In genomic region chrIII:8986872-8987271, ce11 we compare ENCODE assay signal across 4 worm cellular contexts.
TF ChIP-seq lines count a peak whose summit lies in the region.

No protein-coding gene starts in this region.

TF ChIP-seq in whole organism, L1 larva, 84 proteins besides CTCF, POLR2A, EP300 and RAD21 (continued from another document):
- TF ChIP-seq efl-1 (optimal IDR thresholded peaks at IDR 0.05; lab: Kevin White, UChicago) (no peak), efl-1 (GFP tag; optimal IDR thresholded peaks at IDR 0.05 in 1 of 2; lab: Kevin White, UChicago) (peak in 1 of 2 experiments; percentile 39), pax-3 (tag; optimal IDR thresholded peaks at IDR 0.05; lab: Kevin White, UChicago) (peak; percentile 37), snu-23 (GFP tag; optimal IDR thresholded peaks at IDR 0.05; lab: Kevin White, UChicago) (peak; percentile 53), mdl-1 (tag; optimal IDR thresholded peaks at IDR 0.05; lab: Kevin White, UChicago) (peak in 1 of 2 experiments; percentile 55), nhr-19 (GFP tag; conservative IDR thresholded peaks at IDR 0.05; lab: Robert Waterston, UW) (0 out of 2 replicates have a peak, but pooled peaks have one; percentile 4), tbx-2 (tag; optimal IDR thresholded peaks at IDR 0.05; lab: Kevin White, UChicago) (peak; percentile 47), nhr-71 (tag; optimal IDR thresholded peaks at IDR 0.05; lab: Kevin White, UChicago) (peak; percentile 69), dsc-1 (tag; optimal IDR thresholded peaks at IDR 0.05; lab: Kevin White, UChicago) (peak; percentile 67), nhr-85 (tag; lab: Kevin White, UChicago) (peak; percentile 88), C16A3.4 (tag; optimal IDR thresholded peaks at IDR 0.05; lab: Kevin White, UChicago) (peak; percentile 8)
TF ChIP-seq in whole organism, L1 larva: peak in this region for 17.

TF ChIP-seq in whole organism, L2 larva, 48 proteins besides CTCF, POLR2A, EP300 and RAD21 (continued from another document):
- TF ChIP-seq nhr-25 (tag; optimal IDR thresholded peaks at IDR 0.05; lab: Kevin White, UChicago), result peak; percentile 85
- peak; percentile 65 for TF ChIP-seq sma-3 (GFP tag; optimal IDR thresholded peaks at IDR 0.05; lab: Kevin White, UChicago)
- no peak for TF ChIP-seq ztf-4 (tag; optimal IDR thresholded peaks at IDR 0.05; lab: Kevin White, UChicago)
- TF ChIP-seq mdl-1 (tag; optimal IDR thresholded peaks at IDR 0.05; lab: Kevin White, UChicago), result peak in 1 of 2 experiments; percentile 41
- TF ChIP-seq fos-1 (tag; optimal IDR thresholded peaks at IDR 0.05; lab: Kevin White, UChicago), result peak; percentile 64
- TF ChIP-seq lin-13 (GFP tag; optimal IDR thresholded peaks at IDR 0.05; lab: Kevin White, UChicago), result peak; percentile 21
- peak; percentile 36 for TF ChIP-seq egl-27 (tag; optimal IDR thresholded peaks at IDR 0.05; lab: Kevin White, UChicago)

TF ChIP-seq in whole organism, L3 larva, 47 proteins besides CTCF, POLR2A, EP300 and RAD21 (continued from another document):
- peak; percentile 3 for TF ChIP-seq unc-62 (GFP tag; optimal IDR thresholded peaks at IDR 0.05; lab: Kevin White, UChicago)
- TF ChIP-seq nhr-237 (tag; optimal IDR thresholded peaks at IDR 0.05; lab: Kevin White, UChicago), result no peak
- no peak for TF ChIP-seq unc-39 (tag; optimal IDR thresholded peaks at IDR 0.05; lab: Kevin White, UChicago)
- no peak for TF ChIP-seq ceh-28 (tag; optimal IDR thresholded peaks at IDR 0.05; lab: Kevin White, UChicago)
- TF ChIP-seq elt-1 (tag; optimal IDR thresholded peaks at IDR 0.05; lab: Kevin White, UChicago), result no peak
- TF ChIP-seq elt-2 (tag; optimal IDR thresholded peaks at IDR 0.05; lab: Kevin White, UChicago), result peak; percentile 4
- no peak for TF ChIP-seq lin-15B (tag; optimal IDR thresholded peaks at IDR 0.05; lab: Kevin White, UChicago)

TF ChIP-seq in whole organism, L4 larva, 104 proteins besides CTCF, POLR2A, EP300 and RAD21 (continued from another document):
- TF ChIP-seq ceh-62 (tag; optimal IDR thresholded peaks at IDR 0.05; lab: Kevin White, UChicago) (no peak), cey-2 (tag; optimal IDR thresholded peaks at IDR 0.05; lab: Kevin White, UChicago; ENCODE audit: borderline replicate concordance, insufficient read depth) (peak; percentile 70), mes-2 (tag; optimal IDR thresholded peaks at IDR 0.05; lab: Kevin White, UChicago; ENCODE audit: poor library complexity, severe bottlenecking) (no peak), spr-3 (GFP tag; optimal IDR thresholded peaks at IDR 0.05; lab: Kevin White, UChicago) (no peak), ZK546.5 (tag; optimal IDR thresholded peaks at IDR 0.05; lab: Kevin White, UChicago) (no peak), dve-1 (tag; optimal IDR thresholded peaks at IDR 0.05; lab: Kevin White, UChicago; ENCODE audit: insufficient read depth) (peak; percentile 69), attf-4 (tag; optimal IDR thresholded peaks at IDR 0.05; lab: Kevin White, UChicago) (no peak), dmd-8 (GFP tag; IDR thresholded peaks at IDR 0.05; lab: Robert Waterston, UW) (no peak), lin-15B (tag; optimal IDR thresholded peaks at IDR 0.05; lab: Kevin White, UChicago) (no peak), skn-1 (tag; optimal IDR thresholded peaks at IDR 0.05; lab: Kevin White, UChicago) (no peak), nhr-41 (GFP tag; IDR thresholded peaks at IDR 0.05; lab: Robert Waterston, UW) (no peak), sdz-12 (GFP tag; optimal IDR thresholded peaks at IDR 0.05; lab: Kevin White, UChicago) (no peak), nhr-11 (tag; optimal IDR thresholded peaks at IDR 0.05; lab: Kevin White, UChicago) (no peak), nhr-42 (GFP tag; IDR thresholded peaks at IDR 0.05; lab: Robert Waterston, UW) (no peak), mxl-2 (GFP tag; conservative IDR thresholded peaks at IDR 0.05; lab: Robert Waterston, UW) (no peak), mdt-29 (GFP tag; IDR thresholded peaks at IDR 0.05; lab: Robert Waterston, UW) (no peak), madf-9 (GFP tag; conservative IDR thresholded peaks at IDR 0.05; lab: Robert Waterston, UW) (no peak), snpc-4 (tag; optimal IDR thresholded peaks at IDR 0.05; lab: Kevin White, UChicago) (no peak), set-16 (GFP tag; IDR thresholded peaks at IDR 0.05; lab: Robert Waterston, UW) (no peak), daf-16 (GFP tag; optimal IDR thresholded peaks at IDR 0.05; lab: Kevin White, UChicago) (no peak), daf-16 (tag; optimal IDR thresholded peaks at IDR 0.05; lab: Kevin White, UChicago) (no peak), F10B5.3 (tag; optimal IDR thresholded peaks at IDR 0.05; lab: Kevin White, UChicago) (no peak), nhr-28 (tag; optimal IDR thresholded peaks at IDR 0.05; lab: Kevin White, UChicago) (peak; percentile 49), nhr-48 (tag; optimal IDR thresholded peaks at IDR 0.05; lab: Kevin White, UChicago) (peak; percentile 63), zfp-2 (tag; optimal IDR thresholded peaks at IDR 0.05; lab: Kevin White, UChicago) (no peak), hlh-30 (tag; optimal IDR thresholded peaks at IDR 0.05; lab: Kevin White, UChicago; ENCODE audit: insufficient read depth) (peak; percentile 70), T26A8.4 (GFP tag; IDR thresholded peaks at IDR 0.05; lab: Robert Waterston, UW) (no peak), ceh-82 (tag; optimal IDR thresholded peaks at IDR 0.05; lab: Kevin White, UChicago) (no peak), zip-11 (GFP tag; IDR thresholded peaks at IDR 0.05; lab: Robert Waterston, UW) (no peak), lsy-2 (tag; optimal IDR thresholded peaks at IDR 0.05; lab: Kevin White, UChicago) (peak; percentile 14 to 54), ama-1 (optimal IDR thresholded peaks at IDR 0.05; lab: Kevin White, UChicago) (no peak), F37D6.2 (tag; optimal IDR thresholded peaks at IDR 0.05; lab: Kevin White, UChicago) (no peak), egl-27 (tag; optimal IDR thresholded peaks at IDR 0.05; lab: Kevin White, UChicago) (no peak), Y5F2A.4 (GFP tag; optimal IDR thresholded peaks at IDR 0.05; lab: Kevin White, UChicago) (no peak), F26F4.8 (GFP tag; conservative IDR thresholded peaks at IDR 0.05; lab: Robert Waterston, UW) (no peak), spr-1 (tag; optimal IDR thresholded peaks at IDR 0.05; lab: Kevin White, UChicago) (no peak), nhr-111 (GFP tag; optimal IDR thresholded peaks at IDR 0.05; lab: Kevin White, UChicago) (no peak), Y48G9A.11 (GFP tag; IDR thresholded peaks at IDR 0.05; lab: Robert Waterston, UW) (no peak), vab-7 (GFP tag; IDR thresholded peaks at IDR 0.05; lab: Robert Waterston, UW) (no peak), daf-8 (GFP tag; IDR thresholded peaks at IDR 0.05; lab: Robert Waterston, UW) (no peak), mep-1 (tag; optimal IDR thresholded peaks at IDR 0.05; lab: Kevin White, UChicago) (peak; percentile 21), ztf-11 (tag; optimal IDR thresholded peaks at IDR 0.05; lab: Kevin White, UChicago) (no peak), lin-29 (GFP tag; IDR thresholded peaks at IDR 0.05; lab: Robert Waterston, UW) (no peak), arid-1 (GFP tag; conservative IDR thresholded peaks at IDR 0.05; lab: Robert Waterston, UW) (no peak), fos-1 (tag; optimal IDR thresholded peaks at IDR 0.05; lab: Kevin White, UChicago) (no peak), rbr-2 (tag; optimal IDR thresholded peaks at IDR 0.05; lab: Kevin White, UChicago) (no peak), madf-5 (GFP tag; IDR thresholded peaks at IDR 0.05; lab: Robert Waterston, UW) (no peak), pha-4 (GFP tag; IDR thresholded peaks at IDR 0.05; lab: Robert Waterston, UW) (no peak), pha-4 (tag; optimal IDR thresholded peaks at IDR 0.05; lab: Kevin White, UChicago) (no peak), unc-130 (GFP tag; optimal IDR thresholded peaks at IDR 0.05; lab: Kevin White, UChicago) (no peak), ceh-32 (tag; optimal IDR thresholded peaks at IDR 0.05; lab: Kevin White, UChicago; ENCODE audit: poor library complexity) (no peak), unc-39 (tag; optimal IDR thresholded peaks at IDR 0.05; lab: Kevin White, UChicago) (no peak), mdl-1 (tag; optimal IDR thresholded peaks at IDR 0.05; lab: Kevin White, UChicago) (peak; percentile 42 to 75), duxl-1 (tag; optimal IDR thresholded peaks at IDR 0.05; lab: Kevin White, UChicago; ENCODE audit: poor library complexity) (no peak), mxl-3 (GFP tag; optimal IDR thresholded peaks at IDR 0.05; lab: Kevin White, UChicago) (peak; percentile 78), ctbp-1 (GFP tag; IDR thresholded peaks at IDR 0.05; lab: Robert Waterston, UW) (no peak), snpc-1.2 (GFP tag; IDR thresholded peaks at IDR 0.05; lab: Robert Waterston, UW) (no peak), ZK337.2 (GFP tag; IDR thresholded peaks at IDR 0.05; lab: Robert Waterston, UW) (no peak), jun-1 (tag; optimal IDR thresholded peaks at IDR 0.05; lab: Kevin White, UChicago) (no peak), R02D3.7 (tag; optimal IDR thresholded peaks at IDR 0.05; lab: Kevin White, UChicago) (no peak), saeg-2 (GFP tag; IDR thresholded peaks at IDR 0.05; lab: Robert Waterston, UW) (no peak), hlh-11 (tag; optimal IDR thresholded peaks at IDR 0.05; lab: Kevin White, UChicago) (peak; percentile 76), nhr-77 (tag; optimal IDR thresholded peaks at IDR 0.05; lab: Kevin White, UChicago) (no peak), Y105C5A.15 (GFP tag; IDR thresholded peaks at IDR 0.05; lab: Robert Waterston, UW) (no peak), D1046.2 (GFP tag; IDR thresholded peaks at IDR 0.05; lab: Robert Waterston, UW) (no peak), ceh-44 (GFP tag; IDR thresholded peaks at IDR 0.05; lab: Robert Waterston, UW) (no peak), aly-2 (tag; optimal IDR thresholded peaks at IDR 0.05; lab: Kevin White, UChicago) (no peak), hif-1 (tag; optimal IDR thresholded peaks at IDR 0.05; lab: Kevin White, UChicago) (no peak), dmd-9 (GFP tag; IDR thresholded peaks at IDR 0.05; lab: Robert Waterston, UW) (no peak), lin-13 (GFP tag; optimal IDR thresholded peaks at IDR 0.05; lab: Kevin White, UChicago) (no peak), T20F7.1 (GFP tag; optimal IDR thresholded peaks at IDR 0.05; lab: Kevin White, UChicago) (no peak), daf-12 (tag; optimal IDR thresholded peaks at IDR 0.05; lab: Kevin White, UChicago) (no peak), zip-2 (tag; optimal IDR thresholded peaks at IDR 0.05; lab: Kevin White, UChicago) (no peak), ces-1 (GFP tag; optimal IDR thresholded peaks at IDR 0.05; lab: Kevin White, UChicago) (no peak), php-3 (GFP tag; IDR thresholded peaks at IDR 0.05; lab: Robert Waterston, UW) (no peak), ceh-20 (GFP tag; IDR thresholded peaks at IDR 0.05; lab: Robert Waterston, UW) (no peak), fkh-10 (GFP tag; optimal IDR thresholded peaks at IDR 0.05; lab: Kevin White, UChicago) (no peak), F44E2.7 (GFP tag; IDR thresholded peaks at IDR 0.05; lab: Robert Waterston, UW) (no peak), nhr-237 (tag; optimal IDR thresholded peaks at IDR 0.05; lab: Kevin White, UChicago) (no peak), zag-1 (tag; optimal IDR thresholded peaks at IDR 0.05; lab: Kevin White, UChicago) (no peak), nhr-25 (tag; optimal IDR thresholded peaks at IDR 0.05; lab: Kevin White, UChicago; ENCODE audit: borderline replicate concordance, insufficient read depth) (no peak)
